Fruit fly (Drosophila melanogaster) ovary, adult (tissue): ENCODE results near the gene Theg.
A peak's percentile ranks its signal among the peaks of the same experiment; 100 is the strongest.

Experiments
- CG17801 ChIP-seq: fragments of 200-800 bp; optimal IDR thresholded peaks from 2 replicates; lab custom pipeline; 2019; ENCODE audit warnings: missing biosample characterization, mild to moderate bottlenecking, missing genetic modification characterization, moderate library complexity; ENCODE audit not compliant: partially characterized antibody

The Theg gene

DNA sequence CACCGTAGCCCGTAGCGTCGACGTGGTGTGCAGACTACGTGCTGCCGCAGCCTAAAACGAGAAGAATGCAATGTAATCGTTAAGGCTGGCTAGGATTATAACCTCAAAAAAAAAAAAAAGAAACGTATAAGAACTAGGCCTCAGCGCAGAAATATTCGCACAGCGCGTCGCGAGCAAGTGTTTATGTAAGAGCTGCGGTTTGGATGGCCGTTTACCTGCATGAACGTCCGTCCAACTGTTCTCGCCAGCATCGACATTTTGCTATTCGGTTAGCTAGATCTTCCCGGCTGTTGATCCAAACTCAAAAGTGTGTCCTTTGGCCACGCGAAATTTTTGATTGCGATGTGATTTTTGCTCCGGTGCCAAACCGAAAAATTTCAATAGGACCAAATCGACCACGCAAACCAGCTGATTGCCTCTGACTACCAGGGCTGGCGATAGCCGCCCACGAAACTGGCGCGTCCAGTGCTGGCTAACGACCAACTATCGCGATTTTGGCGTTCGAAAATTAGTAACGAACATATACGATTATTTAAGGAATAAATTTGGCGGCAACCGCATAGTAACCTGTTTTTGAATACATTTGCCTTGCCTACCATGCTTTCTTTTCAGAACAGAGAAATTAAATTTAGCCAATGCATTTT lies 4.4 kb downstream of the Theg start, which contains the start of gene Idh3b:
Gene Idh3b (minus strand): TSS at position 606 of the 644 bp plus-strand sequence.
- TF ChIP-seq CG17801 (GFP tag; lab: Kevin White, UChicago), result peak; percentile 61

DNA sequence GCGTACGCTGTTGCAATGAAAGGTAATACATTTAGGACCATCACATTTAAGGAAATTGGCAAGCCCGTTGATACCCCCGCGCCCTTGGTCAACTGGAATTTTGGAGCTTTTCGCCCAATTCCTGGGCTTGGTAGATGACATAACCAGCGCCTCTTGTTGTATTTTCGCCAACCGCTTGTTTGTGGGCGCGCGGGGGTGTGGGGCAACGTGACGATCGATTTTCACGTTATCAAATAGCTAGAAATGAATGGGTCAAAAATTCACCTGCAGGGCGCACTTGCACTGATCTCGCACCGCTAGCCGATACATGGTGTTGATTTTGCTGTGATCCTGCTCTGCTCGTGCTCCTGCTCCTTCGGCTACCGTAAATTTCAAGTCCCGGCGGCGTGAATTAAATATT lies 8.1 kb downstream of the Theg start:
- no peak for TF ChIP-seq CG17801 (GFP tag; lab: Kevin White, UChicago)

- no peak for TF ChIP-seq CG17801 (GFP tag; lab: Kevin White, UChicago)
Measured at dm6 chr3R:22023041-22023626, 8.6 kb downstream of the Theg start, which contains the start of the genes Mitofilin and mRpL35. Gene Mitofilin, minus strand, starts transcription at chr3R:22023335. Gene mRpL35, plus strand, starts transcription at chr3R:22023527.

DNA sequence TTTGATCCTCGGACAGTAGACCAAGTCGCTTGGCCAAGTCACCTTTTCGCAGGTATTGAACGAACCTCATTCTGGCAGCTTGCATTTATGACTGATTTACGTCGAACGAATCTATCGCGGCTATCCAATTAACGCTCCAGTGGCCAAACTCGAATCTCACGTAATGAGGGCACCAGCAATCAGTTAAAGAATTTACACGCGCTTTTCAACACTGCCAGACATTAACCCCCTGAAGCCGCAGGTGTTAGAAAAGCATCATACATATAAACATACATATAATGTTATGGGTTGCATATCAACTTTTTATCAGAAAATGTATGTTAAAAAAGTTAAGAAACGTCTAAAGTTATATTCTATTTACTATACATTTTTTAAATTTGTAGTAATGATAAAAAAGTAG lies 10.8 kb downstream of the Theg start, which contains the start of gene CG6028:
Gene CG6028 (minus strand): TSS at position 187 of the 400 bp plus-strand sequence.
- TF ChIP-seq CG17801 (GFP tag; lab: Kevin White, UChicago), result peak; percentile 22

DNA sequence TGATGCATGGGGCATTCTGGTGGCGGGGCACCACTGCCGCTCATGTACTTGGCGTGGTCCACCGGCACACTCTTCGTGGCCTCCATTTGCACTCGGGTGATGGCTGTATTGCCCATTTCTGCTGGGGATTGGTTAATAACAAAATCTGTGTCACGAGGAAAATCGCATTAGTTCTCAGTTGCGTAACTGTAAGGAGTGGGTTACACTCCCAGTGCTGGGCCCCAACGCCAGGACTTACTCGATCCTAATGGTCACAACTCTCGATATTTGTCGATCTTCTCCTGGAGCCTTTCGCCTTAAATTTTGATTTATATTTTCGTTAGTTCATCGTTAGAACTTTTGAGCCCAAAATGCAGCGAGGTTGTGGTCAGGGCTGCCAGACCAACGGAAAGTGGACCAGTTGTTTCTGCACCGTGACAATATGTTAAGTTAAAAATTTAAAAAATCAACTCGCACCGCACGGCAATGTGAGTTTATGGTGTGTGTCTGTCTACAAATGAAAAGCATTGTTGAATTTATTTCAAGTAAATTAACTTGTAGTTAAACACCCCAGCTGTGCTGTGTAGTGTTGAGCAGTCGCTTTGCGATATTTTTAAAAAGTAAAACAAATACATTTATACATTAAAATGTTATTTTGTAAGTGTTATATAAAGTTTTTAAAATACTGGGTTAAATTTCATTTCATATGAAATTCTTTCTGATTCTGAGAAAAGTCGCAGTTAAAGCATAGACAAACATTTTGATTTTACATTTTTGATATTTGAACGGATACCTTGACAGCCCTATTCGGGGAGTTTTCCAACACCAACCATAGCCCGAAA lies 12.6 kb downstream of the Theg start, which contains the start of the genes Cchl and ND-42:
Gene Cchl (minus strand): TSS at position 559 of the 821 bp plus-strand sequence.
Gene ND-42 (plus strand): TSS at position 788 of the 821 bp plus-strand sequence.
- peak; percentile 72 for TF ChIP-seq CG17801 (GFP tag; lab: Kevin White, UChicago)

DNA sequence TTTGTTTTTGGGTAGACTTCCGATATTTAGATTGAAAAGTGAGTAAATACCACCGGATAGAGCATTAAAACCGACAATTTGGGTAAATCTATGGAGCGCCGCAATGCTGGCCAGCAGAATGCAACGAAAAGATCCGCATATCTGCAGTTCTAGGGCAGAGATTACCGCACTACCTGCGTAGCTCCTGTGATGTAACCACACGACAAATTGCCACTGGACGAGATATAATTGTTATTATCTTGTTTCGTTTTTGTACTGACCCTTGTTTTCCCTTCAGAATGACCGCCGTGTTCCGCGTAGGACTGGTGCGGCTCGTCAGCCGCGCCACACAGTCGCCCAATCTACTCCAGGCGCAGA lies 13.2 kb downstream of the Theg start:
- TF ChIP-seq CG17801 (GFP tag; lab: Kevin White, UChicago), result no peak

DNA sequence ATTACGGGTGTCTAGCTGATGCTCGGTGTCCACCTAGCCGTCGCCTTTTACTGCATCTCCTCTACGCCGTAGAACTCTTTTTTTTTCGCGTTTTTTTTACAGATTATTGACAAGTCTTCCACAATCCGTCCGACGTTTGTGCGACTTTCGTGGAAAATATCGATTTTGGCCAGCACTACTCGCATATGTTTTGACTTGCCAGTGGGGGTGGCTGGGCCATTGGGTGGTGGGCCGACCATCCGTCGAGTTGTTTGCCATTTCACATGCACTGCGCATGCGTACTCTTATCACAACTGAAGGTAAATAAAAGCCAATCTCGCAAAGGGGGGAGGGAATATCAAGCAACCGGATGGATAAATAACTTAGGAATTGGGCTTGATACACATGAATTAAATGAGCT lies 17.2 kb downstream of the Theg start, which contains the start of gene CG13409:
Gene CG13409 (minus strand): TSS at position 163 of the 400 bp plus-strand sequence.
- no peak for TF ChIP-seq CG17801 (GFP tag; lab: Kevin White, UChicago)

DNA sequence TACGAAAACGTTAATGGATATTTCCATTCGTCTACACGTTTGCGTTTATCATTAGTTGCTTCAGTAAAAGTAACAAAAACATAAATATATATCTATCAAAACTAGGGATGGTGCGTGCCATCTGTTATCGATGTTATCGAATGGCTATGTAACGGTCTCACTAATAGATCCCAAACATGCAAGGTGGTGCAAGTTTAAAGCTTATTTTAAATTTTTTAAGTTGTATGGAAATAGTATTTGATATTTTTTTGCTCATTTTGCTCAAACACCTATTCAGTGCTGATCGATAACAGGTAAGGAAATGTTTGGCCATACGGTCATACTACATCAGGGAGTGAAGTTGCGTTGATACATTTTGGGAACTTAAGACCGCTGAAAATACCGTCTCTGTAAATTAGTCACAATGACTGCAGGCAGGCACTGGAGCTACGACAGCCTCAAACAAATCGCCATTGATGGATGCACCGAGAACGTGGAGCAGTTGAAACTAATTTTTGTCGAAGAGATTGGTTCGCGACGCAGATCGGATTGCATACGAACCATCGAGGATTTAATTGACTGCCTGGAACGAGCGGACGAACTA lies 19.8 kb downstream of the Theg start, which contains the start of the genes CG45099, CG6015, pit and Fadd:
Gene CG45099 (minus strand): TSS at position 127 of the 583 bp plus-strand sequence.
Gene CG6015 (minus strand): TSS at position 127 of the 583 bp plus-strand sequence.
Gene pit (plus strand): TSS at position 139 of the 583 bp plus-strand sequence.
Gene Fadd (plus strand): TSS at position 296 of the 583 bp plus-strand sequence.
- no peak for TF ChIP-seq CG17801 (GFP tag; lab: Kevin White, UChicago)

dm6 chr3R:22035552-22035951 lies 21.1 kb downstream of the Theg start:
- no peak for TF ChIP-seq CG17801 (GFP tag; lab: Kevin White, UChicago)

dm6 chr3R:22039480-22039879 lies 25.0 kb downstream of the Theg start:
- TF ChIP-seq CG17801 (GFP tag; lab: Kevin White, UChicago), result no peak

- TF ChIP-seq CG17801 (GFP tag; lab: Kevin White, UChicago), result no peak
Measured at dm6 chr3R:22040400-22040799, 25.9 kb downstream of the Theg start.

dm6 chr3R:22041625-22042282 lies 27.3 kb downstream of the Theg start, which contains the start of gene how:
Gene how, plus strand, starts transcription at chr3R:22042191.
- no peak for TF ChIP-seq CG17801 (GFP tag; lab: Kevin White, UChicago)

DNA sequence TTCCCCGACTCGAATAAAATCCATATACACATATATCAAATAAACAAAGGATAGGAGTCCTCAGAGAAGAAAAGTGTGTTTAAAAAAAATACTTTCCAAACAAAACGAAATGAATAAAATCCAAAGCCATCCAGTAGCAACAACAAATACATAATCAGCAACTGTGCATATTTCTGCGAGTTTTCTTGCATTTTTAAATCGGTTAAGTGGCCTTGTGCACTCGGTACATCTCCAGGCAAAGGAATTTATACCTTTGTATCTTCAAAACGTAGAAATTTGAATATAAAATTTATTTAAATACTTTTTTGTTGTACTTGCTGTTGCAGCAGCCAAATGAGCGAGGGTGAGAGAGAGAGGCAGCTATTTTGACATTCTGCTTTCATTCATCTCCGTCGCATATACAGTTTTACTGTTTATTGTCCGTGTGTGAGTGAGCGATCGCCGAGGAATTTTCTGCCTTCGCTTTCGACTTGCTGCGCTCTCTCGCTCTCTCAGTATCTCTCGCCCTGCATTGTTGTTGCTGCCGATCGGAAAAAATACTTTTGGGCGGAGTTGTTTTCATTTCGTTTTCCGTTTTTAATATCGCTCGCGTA lies 27.9 kb downstream of the Theg start:
- TF ChIP-seq CG17801 (GFP tag; lab: Kevin White, UChicago), result no peak
